Fruit fly (Drosophila melanogaster) whole organism, adult: ENCODE data around the gene mRpS11.

Experiments used
- CG11617 ChIP-seq: fragments of 200-800 bp; sonication (Bioruptor generic); optimal IDR thresholded peaks from 2 replicates; lab custom pipeline; 2017; ENCODE audit warnings: mild to moderate bottlenecking, missing biosample characterization, missing genetic modification reagents, missing genetic modification characterization
- CG12768 ChIP-seq: fragments of 200-800 bp; sonication (Bioruptor generic); optimal IDR thresholded peaks from 2 replicates; lab custom pipeline; 2017; ENCODE audit warnings: missing biosample characterization, missing genetic modification characterization, mild to moderate bottlenecking, moderate library complexity, missing genetic modification reagents
- CG14711 ChIP-seq: fragments of 200-800 bp; sonication (Bioruptor generic); optimal IDR thresholded peaks from 2 replicates; lab custom pipeline; 2018; ENCODE audit warnings: missing biosample characterization, mild to moderate bottlenecking, missing genetic modification characterization, moderate library complexity
- CG1620 ChIP-seq: fragments of 200-800 bp; sonication (Bioruptor generic); optimal IDR thresholded peaks from 2 replicates; lab custom pipeline; 2016; ENCODE audit warnings: missing biosample characterization, missing genetic modification characterization
- CG33017 ChIP-seq: fragments of 200-800 bp; sonication (Bioruptor generic); optimal IDR thresholded peaks from 2 replicates; lab custom pipeline; 2018; ENCODE audit warnings: missing biosample characterization, mild to moderate bottlenecking, missing genetic modification characterization, moderate library complexity
- CG5204 ChIP-seq: fragments of 200-800 bp; sonication (Bioruptor generic); optimal IDR thresholded peaks from 2 replicates; lab custom pipeline; 2016; ENCODE audit warnings: missing biosample characterization, missing genetic modification characterization
- CG7045 ChIP-seq: fragments of 200-800 bp; sonication (Bioruptor generic); optimal IDR thresholded peaks from 2 replicates; lab custom pipeline; 2017; ENCODE audit warnings: missing biosample characterization, mild to moderate bottlenecking, missing genetic modification characterization
- CG7101 ChIP-seq: fragments of 200-800 bp; sonication (Bioruptor generic); optimal IDR thresholded peaks from 2 replicates; lab custom pipeline; 2018; ENCODE audit warnings: missing biosample characterization, mild to moderate bottlenecking, missing genetic modification characterization, moderate library complexity
- Clk ChIP-seq: fragments of 200-800 bp; sonication (Bioruptor generic); optimal IDR thresholded peaks from 2 replicates; lab custom pipeline; 2017; ENCODE audit warnings: missing biosample characterization, missing genetic modification characterization
- Crg-1 ChIP-seq: fragments of 200-800 bp; sonication (Bioruptor generic); optimal IDR thresholded peaks from 2 replicates; lab custom pipeline; 2016; ENCODE audit warnings: missing biosample characterization, missing genetic modification characterization
- Hr96 ChIP-seq: fragments of 200-800 bp; sonication (Bioruptor generic); optimal IDR thresholded peaks from 2 replicates; lab custom pipeline; 2016; ENCODE audit warnings: missing biosample characterization, missing genetic modification characterization
- Mnt ChIP-seq: fragments of 200-800 bp; sonication (Bioruptor generic); optimal IDR thresholded peaks from 2 replicates; lab custom pipeline; 2016; ENCODE audit warnings: missing biosample characterization, mild to moderate bottlenecking, missing genetic modification characterization
- bab1 ChIP-seq: fragments of 200-800 bp; sonication (Bioruptor generic); optimal IDR thresholded peaks from 3 replicates; lab custom pipeline; 2019; ENCODE audit warnings: missing biosample characterization, mild to moderate bottlenecking, missing genetic modification characterization, moderate library complexity
- cic ChIP-seq: fragments of 200-800 bp; sonication (Bioruptor generic); optimal IDR thresholded peaks from 2 replicates; lab custom pipeline; 2017; ENCODE audit warnings: missing biosample characterization, mild to moderate bottlenecking, missing genetic modification characterization, moderate library complexity
- cnc ChIP-seq, 2 experiments: fragments of >200 bp; optimal IDR thresholded peaks; 2 replicates each; lab custom pipeline; 2017
- kay ChIP-seq: fragments of 200-800 bp; sonication (Bioruptor generic); peaks from one replicate; lab custom pipeline; 2016; ENCODE audit warnings: missing biosample characterization, missing genetic modification characterization, borderline replicate concordance
- ovo ChIP-seq: fragments of 200-800 bp; sonication (Bioruptor generic); optimal IDR thresholded peaks from 2 replicates; lab custom pipeline; 2016; ENCODE audit warnings: missing biosample characterization, missing genetic modification characterization
- pad ChIP-seq: fragments of 200-800 bp; sonication (Bioruptor generic); optimal IDR thresholded peaks from 3 replicates; lab custom pipeline; 2017; ENCODE audit warnings: missing biosample characterization, missing genetic modification characterization, mild to moderate bottlenecking, moderate library complexity, missing genetic modification reagents
- tj ChIP-seq: fragments of 200-800 bp; sonication (Bioruptor generic); optimal IDR thresholded peaks from 3 replicates; lab custom pipeline; 2017; ENCODE audit warnings: missing biosample characterization, mild to moderate bottlenecking, missing genetic modification characterization, moderate library complexity
- toe ChIP-seq: fragments of 200-800 bp; sonication (Bioruptor generic); optimal IDR thresholded peaks from 2 replicates; lab custom pipeline; 2016; ENCODE audit warnings: missing biosample characterization, missing genetic modification characterization

Gene mRpS11

DNA sequence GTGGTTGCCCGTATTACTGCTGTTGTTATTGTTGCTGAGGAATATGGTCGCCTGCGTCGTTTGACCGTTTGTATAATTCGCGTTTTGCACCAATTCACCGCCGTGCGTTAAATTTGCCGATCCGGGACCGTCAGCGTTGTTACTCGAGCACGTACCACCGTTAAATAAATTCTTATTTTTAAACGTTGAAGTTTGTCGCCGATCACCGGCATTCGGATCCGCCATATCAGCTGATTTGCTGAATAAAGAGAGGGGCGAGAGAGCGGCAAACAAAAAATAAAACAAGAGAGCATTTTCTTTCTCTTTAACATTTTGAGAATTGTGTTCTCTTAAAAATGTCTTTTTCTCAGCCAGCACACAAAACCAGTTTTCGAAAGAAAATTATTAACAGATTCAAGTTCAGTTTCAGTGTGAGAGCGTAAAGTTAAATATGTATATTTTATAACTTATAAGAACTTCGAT, 46.4 kb downstream of the mRpS11 start:
- TF ChIP-seq bab1 (GFP tag; lab: Kevin White, UChicago) (peak; percentile 43), CG7045 (no peak), tj (GFP tag; lab: Kevin White, UChicago) (peak; percentile 80), cic (GFP tag; lab: Kevin White, UChicago) (peak; percentile 11), CG33017 (tag; lab: Kevin White, UChicago) (peak; percentile 2), Hr96 (no peak), CG14711 (no peak), cnc (optimal IDR thresholded peaks at IDR 0.05; lab: Kevin White, UChicago) (no peak), CG5204 (GFP tag; lab: Kevin White, UChicago) (no peak), CG11617 (GFP tag; lab: Kevin White, UChicago) (no peak), CG1620 (no peak), CG7101 (tag; lab: Kevin White, UChicago) (peak; percentile 3), ovo (GFP tag; lab: Kevin White, UChicago) (no peak), CG12768 (peak; percentile 6), Mnt (peak; percentile 7), pad (GFP tag; lab: Kevin White, UChicago) (no peak), Clk (GFP tag; lab: Kevin White, UChicago) (no peak), Crg-1 (GFP tag; lab: Kevin White, UChicago) (no peak), toe (GFP tag; lab: Kevin White, UChicago) (no peak), kay (GFP tag; lab: Kevin White, UChicago) (no peak)

DNA sequence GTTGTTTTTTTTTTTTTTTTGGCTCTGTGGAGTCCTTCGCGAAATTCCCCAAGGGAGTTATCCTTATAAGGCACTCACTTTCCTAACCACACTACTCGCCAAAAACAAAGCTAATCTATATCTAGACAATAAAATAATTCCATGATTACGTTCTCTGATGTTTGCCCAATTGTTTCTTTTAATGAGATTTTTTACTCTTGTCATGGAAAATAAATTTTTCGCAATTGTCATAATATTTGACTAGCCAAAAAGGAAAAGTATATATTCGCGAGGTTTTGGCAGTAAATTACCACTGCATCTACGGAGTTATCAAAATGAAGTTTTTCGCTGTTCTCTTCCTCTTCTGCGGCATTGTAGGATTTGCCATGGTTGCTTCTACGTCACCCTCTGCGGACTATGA, 47.6 kb downstream of the mRpS11 start, which contains the start of gene CG34278:
Gene CG34278 (plus strand): TSS at position 301 of the 400 bp plus-strand sequence.
- TF ChIP-seq Crg-1 (GFP tag; lab: Kevin White, UChicago) (no peak), CG33017 (tag; lab: Kevin White, UChicago) (no peak), CG14711 (no peak), pad (GFP tag; lab: Kevin White, UChicago) (no peak), tj (GFP tag; lab: Kevin White, UChicago) (no peak), CG7101 (tag; lab: Kevin White, UChicago) (no peak), CG5204 (GFP tag; lab: Kevin White, UChicago) (no peak), Clk (GFP tag; lab: Kevin White, UChicago) (no peak), CG7045 (no peak), Mnt (no peak), bab1 (GFP tag; lab: Kevin White, UChicago) (no peak), CG1620 (no peak), ovo (GFP tag; lab: Kevin White, UChicago) (no peak), toe (GFP tag; lab: Kevin White, UChicago) (no peak)

DNA sequence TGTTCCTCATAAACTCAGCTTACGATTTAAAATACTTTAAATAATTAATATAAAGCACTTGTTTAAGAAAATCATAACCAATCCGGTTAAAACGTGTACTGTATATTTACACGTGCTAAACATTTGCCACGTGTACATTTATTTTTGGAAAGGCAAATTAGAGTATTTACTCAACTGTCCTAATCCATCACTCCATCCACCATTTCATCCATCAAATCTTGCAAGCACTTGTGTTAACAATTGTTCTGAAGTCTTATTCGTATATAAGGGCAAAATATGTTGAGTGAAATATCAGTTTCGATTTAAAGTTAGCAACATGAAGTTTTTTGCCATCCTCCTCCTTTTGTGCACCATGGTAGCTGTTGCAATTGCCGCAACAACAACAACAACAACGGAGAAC, 48.7 kb downstream of the mRpS11 start, which contains the start of gene CG42779:
Gene CG42779 (plus strand): TSS at position 301 of the 400 bp plus-strand sequence.
- TF ChIP-seq bab1 (GFP tag; lab: Kevin White, UChicago) = no peak
- no peak for TF ChIP-seq ovo (GFP tag; lab: Kevin White, UChicago)
- TF ChIP-seq cic (GFP tag; lab: Kevin White, UChicago) = no peak
- no peak for TF ChIP-seq tj (GFP tag; lab: Kevin White, UChicago)
- no peak for TF ChIP-seq CG14711
- no peak for TF ChIP-seq pad (GFP tag; lab: Kevin White, UChicago)
- no peak for TF ChIP-seq CG11617 (GFP tag; lab: Kevin White, UChicago)
- TF ChIP-seq CG7045 = no peak
- TF ChIP-seq Hr96 = no peak

DNA sequence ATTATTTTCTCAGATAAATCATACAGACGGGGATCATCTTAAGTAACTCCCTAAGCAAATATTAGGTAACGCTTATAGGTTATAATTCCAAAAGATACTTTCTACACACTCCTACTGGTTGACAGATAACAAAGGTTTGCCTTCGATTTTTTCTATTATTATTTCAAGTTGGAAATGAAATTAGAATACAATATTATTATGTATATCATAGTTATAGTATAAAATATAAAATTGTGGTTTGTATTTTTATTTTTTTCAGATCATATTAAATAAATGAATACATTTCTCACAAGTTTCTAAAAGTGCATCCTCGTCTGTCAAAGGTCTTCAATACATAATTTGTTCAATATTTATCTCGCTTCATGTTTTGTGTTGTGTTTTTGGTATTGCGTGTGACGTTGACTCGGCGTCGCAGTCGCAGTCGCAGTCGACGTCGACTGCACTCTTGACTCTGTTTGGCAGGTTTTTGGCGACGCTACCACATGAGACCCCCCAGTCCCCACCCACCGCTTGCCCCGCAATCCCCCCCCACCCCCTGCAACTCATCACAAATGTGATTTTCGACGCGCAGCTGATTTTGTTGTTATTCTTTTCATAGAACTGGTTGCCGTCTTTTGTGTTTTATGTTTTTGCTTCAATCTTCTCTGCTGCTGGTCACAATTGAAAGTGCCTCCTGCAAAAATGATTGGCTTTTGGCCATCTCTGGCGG, 50.4 kb downstream of the mRpS11 start:
- TF ChIP-seq CG14711 (no peak), CG12768 (no peak), ovo (GFP tag; lab: Kevin White, UChicago) (no peak)
